Worm (Caenorhabditis elegans) whole organism, late embryonic: ENCODE data around the gene asb-2.

Experiments
- hlh-30 ChIP-seq: sonication (generic microtip); optimal IDR thresholded peaks from 2 replicates; lab custom pipeline; 2017; ENCODE audit warnings: antibody characterized with exemption, missing genetic modification characterization, missing compliant biosample characterization; ENCODE audit not compliant: insufficient read depth
- nhr-11 ChIP-seq: fragments of 150-350 bp; optimal IDR thresholded peaks from 2 replicates; lab custom pipeline; 2014; ENCODE audit warnings: missing biosample characterization, missing genetic modification characterization
- pha-2 ChIP-seq: sonication (generic microtip); optimal IDR thresholded peaks from 2 replicates; lab custom pipeline; 2017; ENCODE audit warnings: mild to moderate bottlenecking, missing genetic modification characterization, missing compliant biosample characterization

- TF ChIP-seq nhr-11 (tag; lab: Kevin White, UChicago) (no peak), hlh-30 (tag; lab: Kevin White, UChicago) (no peak), pha-2 (no peak)
These were observed 43.1 kb upstream of the asb-2 start for ce11 chrX:4426496-4426895.
